Fruit fly (Drosophila melanogaster) S2 (cell line): Measurements from ENCODE around the gene CG43121.

Experiments used
- CG8478 ChIP-seq: fragments of >200 bp; optimal IDR thresholded peaks from 2 replicates; lab custom pipeline; 2018
- CTCF ChIP-seq, 2 experiments: fragments of >200 bp; optimal IDR thresholded peaks; 2 replicates each; lab custom pipeline; 2018

dm6 chr3L:14652554-14652953, 19.7 kb downstream of the CG43121 start:
- TF ChIP-seq CTCF (optimal IDR thresholded peaks at IDR 0.05; lab: Kevin White, UChicago) (no peak), CG8478 (lab: Kevin White, UChicago) (no peak)
